Fruit fly (Drosophila melanogaster) Kc167 (cell line): ENCODE data around the gene fzo.

Experiments
- Myc ChIP-seq: fragments of >200 bp; optimal IDR thresholded peaks from 2 replicates; lab custom pipeline; 2017; ENCODE audit warnings: missing external identifiers
- Sin3A ChIP-seq: fragments of >200 bp; optimal IDR thresholded peaks from 2 replicates; lab custom pipeline; 2018; ENCODE audit warnings: missing external identifiers
- h ChIP-seq: fragments of >200 bp; optimal IDR thresholded peaks from 3 replicates; lab custom pipeline; 2018; ENCODE audit warnings: missing external identifiers
- insv ChIP-seq: fragments of >200 bp; optimal IDR thresholded peaks from 3 replicates; lab custom pipeline; 2018; ENCODE audit warnings: missing external identifiers
- psq ChIP-seq: fragments of >200 bp; optimal IDR thresholded peaks from 2 replicates; lab custom pipeline; 2017; ENCODE audit warnings: missing external identifiers
- ttk ChIP-seq: sonication (Bioruptor generic); optimal IDR thresholded peaks from 2 replicates; lab custom pipeline; 2017; ENCODE audit warnings: missing external identifiers

fzo gene

dm6 chr3R:23193400-23193799 is 10.4 kb downstream of the fzo start:
- TF ChIP-seq ttk (lab: Kevin White, UChicago) (no peak), h (no peak)

DNA sequence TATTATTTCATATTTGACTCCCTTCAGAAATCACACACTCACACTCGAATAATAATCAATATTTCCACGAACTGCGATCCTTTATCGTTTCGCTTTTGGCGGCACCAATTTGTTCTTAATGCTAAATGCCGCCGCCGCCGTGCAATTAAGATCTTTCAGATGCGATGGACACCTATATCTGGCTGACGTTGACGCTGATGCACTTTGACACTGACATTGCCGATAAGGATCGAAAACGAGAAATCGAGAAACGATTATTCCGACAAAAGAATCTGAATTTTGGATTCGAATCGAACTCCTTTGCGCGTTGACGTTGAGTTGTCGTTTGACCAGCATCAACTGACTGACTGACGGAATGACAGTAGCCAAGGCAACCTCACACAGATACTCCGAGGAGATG is 10.8 kb downstream of the fzo start:
- TF ChIP-seq Myc, result no peak
- TF ChIP-seq insv, result no peak
- TF ChIP-seq ttk (lab: Kevin White, UChicago), result no peak
- TF ChIP-seq h, result no peak
- no peak for TF ChIP-seq Sin3A (lab: Kevin White, UChicago)
- no peak for TF ChIP-seq psq (lab: Kevin White, UChicago)

dm6 chr3R:23191108-23191771 is 12.6 kb downstream of the fzo start:
- TF ChIP-seq h (no peak), psq (lab: Kevin White, UChicago) (no peak), Sin3A (lab: Kevin White, UChicago) (no peak), insv (no peak), Myc (no peak), ttk (lab: Kevin White, UChicago) (no peak)

- no peak for TF ChIP-seq ttk (lab: Kevin White, UChicago)
- TF ChIP-seq h, result no peak
- TF ChIP-seq psq (lab: Kevin White, UChicago), result no peak
- TF ChIP-seq insv, result no peak
- no peak for TF ChIP-seq Sin3A (lab: Kevin White, UChicago)
- no peak for TF ChIP-seq Myc
Measured at dm6 chr3R:23189958-23190900, 13.6 kb downstream of the fzo start.

DNA sequence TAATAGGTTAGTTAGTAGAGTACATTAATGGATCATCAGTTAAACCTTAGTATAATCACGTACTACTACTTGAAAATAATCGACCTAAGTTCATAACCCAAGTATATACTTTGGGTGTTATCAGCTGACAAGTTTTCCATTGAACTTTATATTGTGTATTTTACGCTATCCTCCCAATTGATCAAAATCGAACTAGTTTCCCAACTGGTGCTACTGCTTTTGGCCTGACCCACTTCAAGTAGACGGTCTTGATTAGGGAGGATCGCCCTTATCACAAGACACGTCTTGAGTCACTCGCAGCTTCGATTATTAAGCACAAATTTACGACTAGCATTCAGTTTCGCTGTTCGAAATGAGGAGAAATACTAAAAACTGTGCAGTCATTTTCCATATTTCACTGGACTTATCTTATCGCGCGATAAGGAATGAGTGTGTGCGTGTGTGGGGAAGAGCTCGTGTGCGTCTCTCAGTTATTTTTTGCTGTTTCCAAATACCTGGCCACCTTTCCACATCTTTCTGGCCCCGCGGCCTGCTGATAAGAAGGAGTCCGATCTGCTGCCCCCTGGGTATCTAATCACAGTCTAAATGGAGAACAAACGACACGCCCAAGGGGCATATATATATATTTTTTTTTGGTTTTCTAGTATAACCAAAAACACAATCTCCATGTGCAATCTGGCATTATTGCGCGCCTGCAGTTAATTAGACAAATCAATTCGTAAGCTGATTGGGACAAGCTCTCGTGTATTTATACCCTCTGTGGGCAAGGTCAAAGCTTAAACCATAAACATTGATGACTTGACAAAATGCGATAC is 14.5 kb downstream of the fzo start:
- no peak for TF ChIP-seq Sin3A (lab: Kevin White, UChicago)
- TF ChIP-seq insv, result no peak
- TF ChIP-seq ttk (lab: Kevin White, UChicago), result no peak
- no peak for TF ChIP-seq psq (lab: Kevin White, UChicago)

- TF ChIP-seq insv (no peak), psq (lab: Kevin White, UChicago) (no peak), ttk (lab: Kevin White, UChicago) (no peak), Myc (no peak), Sin3A (lab: Kevin White, UChicago) (no peak), h (no peak)
Measured at dm6 chr3R:23181714-23182337, 22.0 kb downstream of the fzo start.

DNA sequence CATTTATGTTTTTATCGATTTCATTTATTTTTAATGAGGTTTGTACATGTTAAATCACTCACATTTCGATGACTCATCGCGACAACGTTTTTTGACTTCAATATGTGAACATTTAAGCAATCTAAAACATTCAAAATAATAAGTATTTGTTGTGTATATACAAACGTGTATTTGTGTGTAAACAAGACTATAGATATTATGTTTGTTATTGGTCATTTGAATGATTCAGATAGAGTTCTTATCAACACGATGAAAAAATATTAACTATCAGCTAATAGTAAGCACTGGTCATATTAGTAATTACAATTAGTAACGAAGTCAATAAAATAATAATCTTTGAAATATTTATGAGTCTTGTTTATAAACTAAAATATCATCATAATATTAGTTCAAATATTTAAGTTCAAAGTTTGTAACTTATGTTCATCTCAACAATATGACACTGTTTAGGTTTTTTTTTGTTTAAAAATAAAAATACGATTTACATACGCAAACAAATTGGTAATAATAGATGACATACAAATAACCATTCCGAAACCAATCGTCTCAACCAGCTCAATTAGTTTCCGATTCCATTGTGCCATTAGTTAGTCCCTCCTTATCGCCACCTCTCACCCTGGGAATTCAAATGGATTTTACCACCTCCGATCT is 22.7 kb downstream of the fzo start:
- TF ChIP-seq h, result no peak
- TF ChIP-seq insv, result no peak
- TF ChIP-seq ttk (lab: Kevin White, UChicago), result no peak
- TF ChIP-seq Sin3A (lab: Kevin White, UChicago), result no peak
- no peak for TF ChIP-seq Myc
- no peak for TF ChIP-seq psq (lab: Kevin White, UChicago)

DNA sequence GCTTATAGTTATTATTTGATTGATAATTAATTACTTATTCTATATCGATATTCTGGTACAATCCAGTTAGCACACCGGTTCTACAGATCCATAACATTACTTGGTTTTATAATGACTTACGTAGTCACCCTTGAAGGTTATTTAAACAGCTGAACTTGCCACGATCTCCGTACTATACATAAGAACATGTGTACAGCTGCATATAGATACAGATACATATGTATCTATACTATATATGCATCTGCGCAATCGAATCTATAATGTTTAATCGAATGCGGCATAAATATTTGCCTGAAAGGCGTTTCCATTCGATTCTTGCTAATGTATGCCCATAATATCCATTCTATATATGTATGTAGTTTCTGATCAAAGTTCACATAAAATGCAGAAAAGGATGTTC is 24.5 kb downstream of the fzo start:
- no peak for TF ChIP-seq Sin3A (lab: Kevin White, UChicago)
- no peak for TF ChIP-seq h
- no peak for TF ChIP-seq ttk (lab: Kevin White, UChicago)
- TF ChIP-seq psq (lab: Kevin White, UChicago), result no peak
- TF ChIP-seq insv, result no peak

dm6 chr3R:23178052-23178591 is 25.7 kb downstream of the fzo start:
- no peak for TF ChIP-seq Myc
- TF ChIP-seq psq (lab: Kevin White, UChicago), result no peak
- TF ChIP-seq insv, result no peak
- TF ChIP-seq h, result no peak
- no peak for TF ChIP-seq Sin3A (lab: Kevin White, UChicago)
- TF ChIP-seq ttk (lab: Kevin White, UChicago), result no peak

DNA sequence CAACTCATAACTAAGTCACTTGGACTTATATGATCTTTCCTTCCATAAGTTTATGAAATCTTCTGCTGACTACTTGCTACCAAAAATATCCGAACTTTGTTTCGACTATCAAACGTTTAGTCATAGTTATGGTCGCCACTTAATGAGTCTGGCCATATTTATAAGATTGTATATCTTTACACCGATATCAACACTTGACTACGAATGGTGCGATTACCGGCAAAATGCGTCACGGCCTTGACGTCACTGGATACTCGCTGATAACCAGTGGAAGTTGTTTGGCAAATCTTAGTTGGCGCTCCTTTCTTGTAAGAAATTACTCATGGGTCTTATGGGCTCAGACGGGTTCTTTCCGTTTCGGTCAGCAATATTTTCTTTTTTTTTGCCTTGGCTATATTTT is 26.4 kb downstream of the fzo start:
- TF ChIP-seq Myc (no peak), Sin3A (lab: Kevin White, UChicago) (no peak), h (no peak), psq (lab: Kevin White, UChicago) (no peak)

DNA sequence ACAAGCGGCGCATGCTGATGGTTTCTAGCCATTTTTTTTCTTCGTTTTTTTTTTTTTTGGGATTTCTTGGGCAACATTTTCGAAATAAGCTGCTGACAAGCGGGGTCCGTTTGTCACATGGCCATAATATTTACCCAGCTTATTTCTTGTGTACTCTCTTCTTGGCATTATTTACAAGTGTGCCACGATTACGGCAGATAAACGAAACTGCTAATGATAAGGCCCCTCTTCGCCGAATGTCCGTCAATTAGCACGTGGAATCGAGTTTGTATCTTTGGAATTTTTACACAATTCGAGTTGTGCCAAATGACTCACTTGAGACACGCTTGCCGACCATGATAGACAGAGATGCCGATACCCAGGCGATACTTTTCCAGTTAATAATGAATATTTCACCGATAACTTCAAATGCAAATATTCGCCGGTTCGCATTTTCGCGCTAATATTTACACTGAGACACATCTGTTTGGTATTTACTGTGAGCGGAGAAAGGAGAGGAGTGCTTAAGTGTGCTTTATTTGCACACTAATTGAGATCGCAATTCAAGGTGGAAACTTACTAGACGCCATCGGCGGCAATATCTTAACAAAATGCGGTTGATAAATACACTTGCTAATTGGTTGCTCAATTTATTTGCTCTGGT is 27.3 kb downstream of the fzo start:
- TF ChIP-seq insv, result no peak
- no peak for TF ChIP-seq ttk (lab: Kevin White, UChicago)
- no peak for TF ChIP-seq Sin3A (lab: Kevin White, UChicago)
- TF ChIP-seq h, result no peak
- TF ChIP-seq psq (lab: Kevin White, UChicago), result no peak
- TF ChIP-seq Myc, result no peak
